Fruit fly (Drosophila melanogaster) whole organism, pupa: ENCODE measurements around the gene Sfp65A.
A peak's percentile ranks its signal among the peaks of the same experiment; 100 is the strongest.

Experiments
- CG34367 ChIP-seq: fragments of 200-800 bp; sonication (Bioruptor generic); optimal IDR thresholded peaks from 2 replicates; lab custom pipeline; 2018; ENCODE audit warnings: missing biosample characterization, mild to moderate bottlenecking, missing genetic modification characterization
- CG8159 ChIP-seq: fragments of 200-800 bp; sonication (Bioruptor generic); optimal IDR thresholded peaks from 3 replicates; lab custom pipeline; 2018; ENCODE audit warnings: missing biosample characterization, mild to moderate bottlenecking, missing genetic modification characterization, moderate library complexity
- fd96Ca ChIP-seq: fragments of 200-800 bp; sonication (Bioruptor generic); IDR thresholded peaks from 3 replicates; pipeline ENCODE4 v1.3.6; 2022; ENCODE audit warnings: missing biosample characterization, missing genetic modification characterization

- TF ChIP-seq CG8159 (tag; lab: Kevin White, UChicago) (peak; percentile 40), CG34367 (tag; lab: Kevin White, UChicago) (no peak), fd96Ca (no peak)
Measured at dm6 chr3L:6357152-6357551, 7.1 kb downstream of the Sfp65A start.
